Fruit fly (Drosophila melanogaster) whole organism, embryonic: ENCODE data around the gene D12.

ENCODE experiments used
- Atf3 ChIP-seq: fragments of 200-800 bp; sonication (Bioruptor generic); optimal IDR thresholded peaks from 3 replicates; lab custom pipeline; 2016; ENCODE audit warnings: missing biosample characterization, missing genetic modification characterization
- CG10267 ChIP-seq: fragments of 200-800 bp; sonication (Bioruptor generic); optimal IDR thresholded peaks from 2 replicates; lab custom pipeline; 2018; ENCODE audit warnings: missing biosample characterization, mild to moderate bottlenecking, missing genetic modification characterization, moderate library complexity
- CG13123 ChIP-seq: fragments of 200-800 bp; sonication (Bioruptor generic); optimal IDR thresholded peaks from 2 replicates; lab custom pipeline; 2016; ENCODE audit warnings: missing biosample characterization, missing genetic modification characterization
- CG14014 ChIP-seq: fragments of 200-800 bp; sonication (Bioruptor generic); IDR thresholded peaks from 2 replicates; pipeline ENCODE4 v1.3.6; 2022; ENCODE audit warnings: missing biosample characterization, missing genetic modification characterization
- CG15479 ChIP-seq: fragments of 200-800 bp; sonication (Bioruptor generic); optimal IDR thresholded peaks from 3 replicates; lab custom pipeline; 2019; ENCODE audit warnings: missing biosample characterization, mild to moderate bottlenecking, missing genetic modification characterization, moderate library complexity
- CG15696 ChIP-seq: fragments of 200-800 bp; sonication (Bioruptor generic); optimal IDR thresholded peaks from 2 replicates; lab custom pipeline; 2019; ENCODE audit warnings: missing biosample characterization, mild to moderate bottlenecking, missing genetic modification characterization, moderate library complexity
- CG17359 ChIP-seq: fragments of 200-800 bp; sonication (Bioruptor generic); optimal IDR thresholded peaks from 3 replicates; lab custom pipeline; 2018; ENCODE audit warnings: missing biosample characterization, mild to moderate bottlenecking, missing genetic modification characterization, moderate library complexity
- CG18599 ChIP-seq: fragments of 200-800 bp; sonication (Bioruptor generic); optimal IDR thresholded peaks from 3 replicates; lab custom pipeline; 2017; ENCODE audit warnings: missing biosample characterization, missing genetic modification characterization, mild to moderate bottlenecking, moderate library complexity, missing genetic modification reagents
- CG18619 ChIP-seq: fragments of 200-800 bp; sonication (Bioruptor generic); optimal IDR thresholded peaks from 3 replicates; lab custom pipeline; 2017; ENCODE audit warnings: missing biosample characterization, mild to moderate bottlenecking, missing genetic modification characterization
- CG3281 ChIP-seq: fragments of 200-800 bp; sonication (Bioruptor generic); optimal IDR thresholded peaks from 3 replicates; lab custom pipeline; 2017; ENCODE audit warnings: missing biosample characterization, mild to moderate bottlenecking, missing genetic modification characterization
- CG33213 ChIP-seq: fragments of 200-800 bp; sonication (Bioruptor generic); optimal IDR thresholded peaks from 3 replicates; lab custom pipeline; 2016; ENCODE audit warnings: missing biosample characterization, missing genetic modification characterization
- CG33557 ChIP-seq: fragments of 200-800 bp; sonication (Bioruptor generic); optimal IDR thresholded peaks from 2 replicates; lab custom pipeline; 2019; ENCODE audit warnings: missing biosample characterization, mild to moderate bottlenecking, missing genetic modification characterization, moderate library complexity
- CG3407 ChIP-seq: fragments of 200-800 bp; sonication (Bioruptor generic); optimal IDR thresholded peaks from 2 replicates; lab custom pipeline; 2018; ENCODE audit warnings: missing biosample characterization, mild to moderate bottlenecking, missing genetic modification characterization
- CG34224 ChIP-seq: fragments of 200-800 bp; sonication (Bioruptor generic); IDR thresholded peaks from 3 replicates; pipeline ENCODE4 v1.3.6; 2022; ENCODE audit warnings: missing biosample characterization, missing genetic modification characterization; ENCODE audit not compliant: partially characterized antibody
- CG43689 ChIP-seq: fragments of 200-800 bp; sonication (Bioruptor generic); IDR thresholded peaks from 2 replicates; pipeline ENCODE4 v1.3.6; 2022; ENCODE audit warnings: missing biosample characterization, missing genetic modification characterization
- CG4820 ChIP-seq: fragments of 200-800 bp; sonication (Bioruptor generic); optimal IDR thresholded peaks from 3 replicates; lab custom pipeline; 2016; ENCODE audit warnings: missing biosample characterization, missing genetic modification characterization
- CG5180 ChIP-seq: fragments of 200-800 bp; sonication (Bioruptor generic); optimal IDR thresholded peaks from 3 replicates; lab custom pipeline; 2017; ENCODE audit warnings: missing biosample characterization, missing genetic modification characterization, mild to moderate bottlenecking, moderate library complexity, missing genetic modification reagents
- CrebB ChIP-seq: fragments of 200-800 bp; sonication (Bioruptor generic); optimal IDR thresholded peaks from 3 replicates; lab custom pipeline; 2018; ENCODE audit warnings: missing biosample characterization, mild to moderate bottlenecking, missing genetic modification characterization
- Dip2 ChIP-seq: fragments of 200-800 bp; sonication (Bioruptor generic); IDR thresholded peaks from 2 replicates; pipeline ENCODE4 v1.3.6; 2022; ENCODE audit warnings: missing biosample characterization, missing genetic modification characterization
- GATAe ChIP-seq: fragments of 200-800 bp; sonication (Bioruptor generic); conservative IDR thresholded peaks from 2 replicates; pipeline ENCODE4 v1.3.6; 2022; ENCODE audit warnings: missing biosample characterization, missing genetic modification characterization
- Hsf ChIP-seq: fragments of 200-800 bp; sonication (Bioruptor generic); optimal IDR thresholded peaks from 3 replicates; lab custom pipeline; 2016; ENCODE audit warnings: missing biosample characterization, missing genetic modification characterization
- NFAT ChIP-seq: fragments of 200-800 bp; sonication (Bioruptor generic); IDR thresholded peaks from 2 replicates; pipeline ENCODE4 v1.3.6; 2022; ENCODE audit warnings: missing biosample characterization, missing genetic modification characterization
- Neu2 ChIP-seq: fragments of 200-800 bp; sonication (Bioruptor generic); optimal IDR thresholded peaks from 3 replicates; lab custom pipeline; 2016; ENCODE audit warnings: missing biosample characterization, missing genetic modification characterization, borderline replicate concordance
- Sox102F ChIP-seq: fragments of 200-800 bp; sonication (Bioruptor generic); optimal IDR thresholded peaks from 2 replicates; lab custom pipeline; 2018; ENCODE audit warnings: missing biosample characterization, mild to moderate bottlenecking, missing genetic modification characterization, moderate library complexity
- Stat92E ChIP-seq, 3 experiments: fragments of >200 bp in 2 of 3; fragments of 200-800 bp in 1 of 3; sonication (Bioruptor generic) in 1 of 3; optimal IDR thresholded peaks; 2 replicates each; lab custom pipeline; 2017 to 2019; ENCODE audit warnings: missing biosample characterization in 3 of 3, missing genetic modification characterization in 3 of 3, mild to moderate bottlenecking in 1 of 3, moderate library complexity in 1 of 3
- ara ChIP-seq: fragments of 200-800 bp; sonication (Bioruptor generic); IDR thresholded peaks from 2 replicates; pipeline ENCODE4 v1.3.6; 2022; ENCODE audit warnings: missing biosample characterization, missing genetic modification characterization
- cg ChIP-seq: fragments of 200-800 bp; sonication (Bioruptor generic); optimal IDR thresholded peaks from 3 replicates; lab custom pipeline; 2019; ENCODE audit warnings: missing biosample characterization, mild to moderate bottlenecking, missing genetic modification characterization, moderate library complexity
- ci ChIP-seq: fragments of 200-800 bp; sonication (Bioruptor generic); IDR thresholded peaks from 3 replicates; pipeline ENCODE4 v1.3.6; 2022; ENCODE audit warnings: missing biosample characterization, missing genetic modification characterization
- dm ChIP-seq: fragments of 200-800 bp; sonication (Bioruptor generic); optimal IDR thresholded peaks from 3 replicates; lab custom pipeline; 2016; ENCODE audit warnings: missing biosample characterization, missing genetic modification characterization
- eve ChIP-seq, 2 experiments: fragments of >200 bp; optimal IDR thresholded peaks; 2 replicates each; lab custom pipeline; 2017; ENCODE audit warnings: missing biosample characterization in 2 of 2, missing genetic modification characterization in 2 of 2
- fru ChIP-seq: fragments of >200 bp; optimal IDR thresholded peaks from 2 replicates; lab custom pipeline; 2017
- fu2 ChIP-seq: fragments of 200-800 bp; sonication (Bioruptor generic); optimal IDR thresholded peaks from 2 replicates; lab custom pipeline; 2016; ENCODE audit warnings: missing biosample characterization, missing genetic modification characterization
- grau ChIP-seq: fragments of 200-800 bp; optimal IDR thresholded peaks from 3 replicates; lab custom pipeline; 2019; ENCODE audit warnings: missing biosample characterization, mild to moderate bottlenecking, missing genetic modification characterization, moderate library complexity
- mld ChIP-seq: fragments of 200-800 bp; sonication (Bioruptor generic); IDR thresholded peaks from 3 replicates; pipeline ENCODE4 v1.3.6; 2022; ENCODE audit warnings: missing biosample characterization, missing genetic modification characterization; ENCODE audit not compliant: partially characterized antibody
- oc ChIP-seq: fragments of 200-800 bp; sonication (Bioruptor generic); optimal IDR thresholded peaks from 2 replicates; lab custom pipeline; 2018; ENCODE audit warnings: missing biosample characterization, mild to moderate bottlenecking, missing genetic modification characterization, moderate library complexity
- prd ChIP-seq, 3 experiments: fragments of >200 bp in 2 of 3; fragments of 200-800 bp in 1 of 3; sonication (Bioruptor generic) in 1 of 3; optimal IDR thresholded peaks in 2 of 3; IDR thresholded peaks in 1 of 3; 2 replicates in 2 of 3; 3 replicates in 1 of 3; pipeline versions ENCODE4 v1.3.6 to Lab custom; 2017 to 2022; ENCODE audit warnings: missing biosample characterization in 1 of 3, missing genetic modification characterization in 1 of 3
- pros ChIP-seq: fragments of 200-800 bp; sonication (Bioruptor generic); optimal IDR thresholded peaks from 3 replicates; lab custom pipeline; 2019; ENCODE audit warnings: missing biosample characterization, mild to moderate bottlenecking, missing genetic modification characterization, moderate library complexity
- repo ChIP-seq: fragments of 200-800 bp; sonication (Bioruptor generic); optimal IDR thresholded peaks from 2 replicates; lab custom pipeline; 2016; ENCODE audit warnings: missing biosample characterization, missing genetic modification characterization
- run ChIP-seq: fragments of 200-800 bp; sonication (Bioruptor generic); optimal IDR thresholded peaks from 3 replicates; lab custom pipeline; 2018; ENCODE audit warnings: missing biosample characterization, mild to moderate bottlenecking, missing genetic modification characterization
- sens ChIP-seq: fragments of 200-800 bp; sonication (Bioruptor generic); peaks from one replicate; lab custom pipeline; 2016; ENCODE audit warnings: missing biosample characterization, missing genetic modification characterization
- seq ChIP-seq: fragments of 200-800 bp; sonication (Bioruptor generic); IDR thresholded peaks from 2 replicates; pipeline ENCODE4 v1.3.6; 2022; ENCODE audit warnings: missing biosample characterization, missing genetic modification characterization
- sna ChIP-seq: fragments of 200-800 bp; sonication (Bioruptor generic); IDR thresholded peaks from 2 replicates; pipeline ENCODE4 v1.3.6; 2022; ENCODE audit warnings: missing biosample characterization, missing genetic modification characterization; ENCODE audit not compliant: partially characterized antibody
- so ChIP-seq: fragments of 200-800 bp; sonication (Bioruptor generic); IDR thresholded peaks from 3 replicates; pipeline ENCODE4 v1.3.6; 2022; ENCODE audit warnings: missing biosample characterization, missing genetic modification characterization
- sr ChIP-seq: fragments of 200-800 bp; sonication (Bioruptor generic); IDR thresholded peaks from 3 replicates; pipeline ENCODE4 v1.3.6; 2022; ENCODE audit warnings: missing biosample characterization, missing genetic modification characterization
- stwl ChIP-seq: fragments of 200-800 bp; sonication (Bioruptor generic); optimal IDR thresholded peaks from 3 replicates; lab custom pipeline; 2018; ENCODE audit warnings: missing biosample characterization, mild to moderate bottlenecking, missing genetic modification characterization, moderate library complexity
- tna ChIP-seq: fragments of 200-800 bp; sonication (Bioruptor generic); IDR thresholded peaks from 2 replicates; pipeline ENCODE4 v1.3.6; 2022; ENCODE audit warnings: missing biosample characterization, missing genetic modification characterization; ENCODE audit not compliant: partially characterized antibody
- zen ChIP-seq: fragments of 200-800 bp; sonication (Bioruptor generic); optimal IDR thresholded peaks from 3 replicates; lab custom pipeline; 2018; ENCODE audit warnings: missing biosample characterization, mild to moderate bottlenecking, missing genetic modification characterization, moderate library complexity

D12 gene

dm6 chr2L:8463144-8464106 lies 26.3 kb upstream of the D12 start, which contains the start of gene Agpat2 (continued):
- TF ChIP-seq Stat92E (GFP tag; optimal IDR thresholded peaks at IDR 0.05; lab: Kevin White, UChicago) (peak in 2 of 3 experiments; percentile 3 to 52), prd (optimal IDR thresholded peaks at IDR 0.05; lab: Kevin White, UChicago) (no peak), prd (GFP tag; IDR thresholded peaks at IDR 0.05; lab: Robert Waterston, UW) (peak; percentile 80), CG10267 (peak; percentile 80), CG15696 (tag; lab: Kevin White, UChicago) (peak; percentile 61), fu2 (peak; percentile 72), ci (GFP tag; lab: Robert Waterston, UW) (peak; percentile 87), sna (GFP tag; lab: Robert Waterston, UW) (no peak), pros (GFP tag; lab: Kevin White, UChicago) (peak; percentile 96), seq (peak; percentile 79), CG3407 (GFP tag; lab: Kevin White, UChicago) (peak; percentile 72), CG18599 (GFP tag; lab: Kevin White, UChicago) (peak; percentile 93), oc (peak; percentile 86), CrebB (tag; lab: Kevin White, UChicago) (peak; percentile 68), CG3281 (GFP tag; lab: Kevin White, UChicago) (peak; percentile 87), CG43689 (GFP tag; lab: Robert Waterston, UW) (no peak), sens (peak; percentile 97), CG4820 (GFP tag; lab: Kevin White, UChicago) (peak; percentile 84), repo (GFP tag; lab: Kevin White, UChicago) (peak; percentile 59), CG15479 (GFP tag; lab: Kevin White, UChicago) (no peak), CG14014 (GFP tag; lab: Robert Waterston, UW) (peak; percentile 77), tna (GFP tag; lab: Robert Waterston, UW) (no peak), CG17359 (tag; lab: Kevin White, UChicago) (peak; percentile 90), eve (GFP tag; optimal IDR thresholded peaks at IDR 0.05; lab: Kevin White, UChicago) (peak in 1 of 2 experiments; percentile 95), Neu2 (GFP tag; lab: Kevin White, UChicago) (peak; percentile 41), Hsf (GFP tag; lab: Kevin White, UChicago) (peak; percentile 86), cg (peak; percentile 23), Atf3 (peak; percentile 59), NFAT (GFP tag; lab: Robert Waterston, UW) (0 out of 2 replicates have a peak, but pooled peaks have one; percentile 26), stwl (tag; lab: Kevin White, UChicago) (peak; percentile 20), sr (GFP tag; lab: Robert Waterston, UW) (0 out of 3 replicates have a peak, but pooled peaks have one; percentile 9), GATAe (GFP tag; lab: Robert Waterston, UW) (0 out of 2 replicates have a peak, but pooled peaks have one; percentile 11), so (GFP tag; lab: Robert Waterston, UW) (peak; percentile 67; the same call in 1 of the 3 replicates), mld (GFP tag; lab: Robert Waterston, UW) (no peak), fru (lab: Kevin White, UChicago) (no peak), run (tag; lab: Kevin White, UChicago) (peak; percentile 79), CG5180 (GFP tag; lab: Kevin White, UChicago) (peak; percentile 63), Dip2 (GFP tag; lab: Robert Waterston, UW) (no peak), CG33213 (GFP tag; lab: Kevin White, UChicago) (peak; percentile 68), zen (tag; lab: Kevin White, UChicago) (peak; percentile 74), CG18619 (GFP tag; lab: Kevin White, UChicago) (peak; percentile 78), CG13123 (GFP tag; lab: Kevin White, UChicago) (peak; percentile 60), Sox102F (GFP tag; lab: Kevin White, UChicago) (peak; percentile 86), CG33557 (GFP tag; lab: Kevin White, UChicago) (peak; percentile 65), dm (GFP tag; lab: Kevin White, UChicago) (peak; percentile 61), grau (peak; percentile 83), CG34224 (GFP tag; lab: Robert Waterston, UW) (no peak), ara (peak; percentile 75)
